Fruit fly (Drosophila melanogaster): ENCODE results near the gene Nmd3.

Nmd3 gene

DNA sequence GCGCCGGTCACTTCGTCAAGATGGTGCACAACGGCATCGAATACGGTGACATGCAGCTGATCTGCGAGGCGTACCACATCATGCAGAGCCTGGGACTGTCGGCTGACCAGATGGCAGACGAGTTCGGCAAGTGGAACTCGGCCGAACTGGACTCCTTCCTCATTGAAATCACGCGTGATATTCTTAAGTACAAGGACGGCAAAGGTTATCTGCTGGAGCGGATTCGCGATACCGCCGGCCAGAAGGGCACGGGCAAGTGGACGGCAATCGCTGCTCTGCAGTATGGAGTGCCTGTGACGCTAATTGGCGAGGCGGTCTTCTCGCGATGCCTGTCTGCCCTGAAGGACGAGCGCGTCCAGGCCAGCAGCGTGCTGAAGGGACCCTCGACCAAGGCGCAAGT is 37.0 kb downstream of the Nmd3 start:
- TF ChIP-seq Dbx (GFP tag; IDR thresholded peaks at IDR 0.05) (no peak), Med (GFP tag) (peak; percentile 13), tup (GFP tag; optimal IDR thresholded peaks at IDR 0.05) (no peak)

DNA sequence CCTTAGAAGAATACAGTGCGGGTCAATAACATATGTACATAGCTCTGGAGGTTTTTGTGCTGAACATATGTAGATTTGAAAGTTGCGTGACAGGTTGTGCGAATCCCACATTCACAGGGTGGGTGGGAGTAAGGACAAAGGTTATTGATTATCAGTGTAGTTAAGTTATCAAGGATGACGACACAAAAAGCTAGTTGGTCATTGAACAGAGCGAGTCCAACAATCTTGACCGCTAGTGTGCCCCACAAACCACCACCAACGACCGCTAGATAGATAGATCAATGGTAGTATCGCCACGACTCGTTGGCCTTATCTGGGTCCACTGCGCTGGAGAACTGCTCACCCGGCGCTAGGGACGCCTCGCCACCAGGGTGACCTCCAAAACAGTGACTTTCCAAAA is 37.9 kb downstream of the Nmd3 start:
- TF ChIP-seq CG12299 (tag; optimal IDR thresholded peaks at IDR 0.05) (no peak), CG2875 (GFP tag; optimal IDR thresholded peaks at IDR 0.05) (no peak), Xrp1 (GFP tag; IDR thresholded peaks at IDR 0.05) (peak; percentile 24; the same call in 1 of the 2 replicates), CkIIα-i1 (GFP tag; IDR thresholded peaks at IDR 0.05) (no peak), CG7745 (tag; optimal IDR thresholded peaks at IDR 0.05) (no peak), CG30431 (GFP tag; optimal IDR thresholded peaks at IDR 0.05) (no peak), CG11398 (GFP tag; optimal IDR thresholded peaks at IDR 0.05) (no peak), CG3847 (GFP tag; IDR thresholded peaks at IDR 0.05) (no peak), bsh (GFP tag; optimal IDR thresholded peaks at IDR 0.05) (peak in 1 of 2 experiments; percentile 26), gfzf (GFP tag; optimal IDR thresholded peaks at IDR 0.05) (no peak), CG1603 (tag; optimal IDR thresholded peaks at IDR 0.05) (peak; percentile 45), Taf1 (GFP tag; IDR thresholded peaks at IDR 0.05) (no peak), lov (optimal IDR thresholded peaks at IDR 0.05) (no peak), lov (GFP tag; IDR thresholded peaks at IDR 0.05) (no peak), gem (tag; optimal IDR thresholded peaks at IDR 0.05) (peak; percentile 20), unc-4 (GFP tag; IDR thresholded peaks at IDR 0.05; ENCODE audit: partially characterized antibody) (no peak), CG17612 (GFP tag; IDR thresholded peaks at IDR 0.05) (no peak), CG31388 (GFP tag; optimal IDR thresholded peaks at IDR 0.05) (no peak), CG18764 (GFP tag; optimal IDR thresholded peaks at IDR 0.05) (no peak), Dfd (GFP tag; optimal IDR thresholded peaks at IDR 0.05) (no peak), org-1 (GFP tag; optimal IDR thresholded peaks at IDR 0.05) (peak; percentile 1), CG3407 (GFP tag; optimal IDR thresholded peaks at IDR 0.05) (no peak), hb (GFP tag; IDR thresholded peaks at IDR 0.05; ENCODE audit: partially characterized antibody) (no peak), ash1 (GFP tag; optimal IDR thresholded peaks at IDR 0.05) (no peak), sens (GFP tag) (peak; percentile 39), Stat92E (GFP tag; optimal IDR thresholded peaks at IDR 0.05) (no peak), trem (tag; optimal IDR thresholded peaks at IDR 0.05) (no peak), Hey (tag; optimal IDR thresholded peaks at IDR 0.05) (no peak), Hand (GFP tag; optimal IDR thresholded peaks at IDR 0.05) (no peak), unpg (GFP tag; optimal IDR thresholded peaks at IDR 0.05) (peak; percentile 35), abd-A (tag; optimal IDR thresholded peaks at IDR 0.05) (no peak), BEAF-32 (GFP tag; optimal IDR thresholded peaks at IDR 0.05) (no peak), zfh2 (GFP tag; optimal IDR thresholded peaks at IDR 0.05) (no peak), her (GFP tag; optimal IDR thresholded peaks at IDR 0.05) (no peak), ac (GFP tag; optimal IDR thresholded peaks at IDR 0.05) (no peak), gt (GFP tag; IDR thresholded peaks at IDR 0.05) (no peak), slbo (GFP tag; IDR thresholded peaks at IDR 0.05) (0 out of 2 replicates have a peak, but pooled peaks have one; percentile 15), BtbVII (GFP tag; optimal IDR thresholded peaks at IDR 0.05) (no peak), CG12659 (GFP tag; optimal IDR thresholded peaks at IDR 0.05) (no peak), pum (GFP tag; optimal IDR thresholded peaks at IDR 0.05) (no peak), CG11696 (GFP tag; IDR thresholded peaks at IDR 0.05) (peak; percentile 82), Ptx1 (GFP tag; IDR thresholded peaks at IDR 0.05) (peak; percentile 30; the same call in 1 of the 2 replicates), CG10654 (GFP tag; optimal IDR thresholded peaks at IDR 0.05) (no peak), CG4730 (GFP tag; IDR thresholded peaks at IDR 0.05) (no peak), CG31365 (tag; optimal IDR thresholded peaks at IDR 0.05) (peak; percentile 17), Adf1 (GFP tag; IDR thresholded peaks at IDR 0.05) (no peak), Pdp1 (GFP tag; optimal IDR thresholded peaks at IDR 0.05) (no peak)

Data from whole organism, embryonic.